Fruit fly (Drosophila melanogaster) whole organism, embryonic: Measurements from ENCODE around the gene CG17300.
A peak's percentile ranks its signal among the peaks of the same experiment; 100 is the strongest.

Experiments used
- Abd-B ChIP-seq: fragments of 200-800 bp; sonication (Bioruptor generic); optimal IDR thresholded peaks from 2 replicates; lab custom pipeline; 2018; ENCODE audit warnings: missing biosample characterization, mild to moderate bottlenecking, missing genetic modification characterization, moderate library complexity
- CG1024 ChIP-seq: fragments of 200-800 bp; sonication (Bioruptor generic); IDR thresholded peaks from 2 replicates; pipeline ENCODE4 v1.3.6; 2022; ENCODE audit warnings: missing biosample characterization, missing genetic modification characterization
- CG12659 ChIP-seq: fragments of 200-800 bp; sonication (Bioruptor generic); optimal IDR thresholded peaks from 3 replicates; lab custom pipeline; 2017; ENCODE audit warnings: mild to moderate bottlenecking, missing biosample characterization, missing genetic modification reagents, missing genetic modification characterization
- CG13894 ChIP-seq: fragments of 200-800 bp; sonication (Bioruptor generic); optimal IDR thresholded peaks from 3 replicates; lab custom pipeline; 2018; ENCODE audit warnings: missing biosample characterization, mild to moderate bottlenecking, missing genetic modification characterization, moderate library complexity
- CG17361 ChIP-seq: fragments of 200-800 bp; sonication (Bioruptor generic); IDR thresholded peaks from 3 replicates; pipeline ENCODE4 v1.3.6; 2022; ENCODE audit warnings: missing biosample characterization, missing genetic modification characterization
- CG2678 ChIP-seq: fragments of 200-800 bp; sonication (Bioruptor generic); optimal IDR thresholded peaks from 3 replicates; lab custom pipeline; 2019; ENCODE audit warnings: missing biosample characterization, mild to moderate bottlenecking, missing genetic modification characterization, moderate library complexity
- CG42726 ChIP-seq: fragments of 200-800 bp; sonication (Bioruptor generic); IDR thresholded peaks from 2 replicates; pipeline ENCODE4 v1.3.6; 2022; ENCODE audit warnings: missing biosample characterization, missing genetic modification characterization; ENCODE audit not compliant: partially characterized antibody
- CG5953 ChIP-seq: fragments of 200-800 bp; sonication (Bioruptor generic); IDR thresholded peaks from 2 replicates; pipeline ENCODE4 v1.3.6; 2022; ENCODE audit warnings: missing biosample characterization, missing genetic modification characterization
- CG6272 ChIP-seq: fragments of 200-800 bp; sonication (Bioruptor generic); IDR thresholded peaks from 2 replicates; pipeline ENCODE4 v1.3.6; 2022; ENCODE audit warnings: missing biosample characterization, missing genetic modification characterization
- CG6765 ChIP-seq: fragments of 200-800 bp; sonication (Bioruptor generic); optimal IDR thresholded peaks from 3 replicates; lab custom pipeline; 2017; ENCODE audit warnings: missing biosample characterization, mild to moderate bottlenecking, missing genetic modification characterization
- CG7745 ChIP-seq: fragments of 200-800 bp; sonication (Bioruptor generic); optimal IDR thresholded peaks from 2 replicates; lab custom pipeline; 2018; ENCODE audit warnings: missing biosample characterization, mild to moderate bottlenecking, missing genetic modification characterization, moderate library complexity
- CG9437 ChIP-seq: fragments of 200-800 bp; sonication (Bioruptor generic); optimal IDR thresholded peaks from 2 replicates; lab custom pipeline; 2018; ENCODE audit warnings: missing biosample characterization, mild to moderate bottlenecking, missing genetic modification characterization
- CG9609 ChIP-seq: fragments of 200-800 bp; sonication (Bioruptor generic); optimal IDR thresholded peaks from 3 replicates; lab custom pipeline; 2016; ENCODE audit warnings: missing biosample characterization, missing genetic modification characterization
- CkIIα-i1 ChIP-seq: fragments of 200-800 bp; sonication (Bioruptor generic); IDR thresholded peaks from 2 replicates; pipeline ENCODE4 v1.3.6; 2022; ENCODE audit warnings: missing biosample characterization, missing genetic modification characterization
- Dip2 ChIP-seq: fragments of 200-800 bp; sonication (Bioruptor generic); IDR thresholded peaks from 2 replicates; pipeline ENCODE4 v1.3.6; 2022; ENCODE audit warnings: missing biosample characterization, missing genetic modification characterization
- Hr39 ChIP-seq: fragments of >200 bp; optimal IDR thresholded peaks from 2 replicates; lab custom pipeline; 2017
- Hr78 ChIP-seq, 2 experiments: fragments of 200-800 bp in 1 of 2; fragments of >200 bp in 1 of 2; sonication (Bioruptor generic) in 1 of 2; optimal IDR thresholded peaks; 2 replicates each; lab custom pipeline; 2017 to 2019; ENCODE audit warnings: missing biosample characterization in 2 of 2, missing genetic modification characterization in 2 of 2, mild to moderate bottlenecking in 1 of 2, moderate library complexity in 1 of 2
- Kr ChIP-seq: fragments of 200-800 bp; sonication (Bioruptor generic); optimal IDR thresholded peaks from 2 replicates; lab custom pipeline; 2017; ENCODE audit warnings: missing biosample characterization, mild to moderate bottlenecking, missing genetic modification characterization
- Med ChIP-seq: fragments of 200-800 bp; sonication (Bioruptor generic); peaks from one replicate; lab custom pipeline; 2016; ENCODE audit warnings: missing biosample characterization, missing genetic modification characterization, mild to moderate bottlenecking, inconsistent platforms, moderate library complexity
- Sry-β ChIP-seq: fragments of 200-800 bp; sonication (Bioruptor generic); optimal IDR thresholded peaks from 2 replicates; lab custom pipeline; 2018; ENCODE audit warnings: missing biosample characterization, mild to moderate bottlenecking, missing genetic modification characterization, moderate library complexity
- YL-1 ChIP-seq: fragments of 200-800 bp; sonication (Bioruptor generic); optimal IDR thresholded peaks from 3 replicates; lab custom pipeline; 2017; ENCODE audit warnings: missing biosample characterization, mild to moderate bottlenecking, missing genetic modification characterization
- abd-A ChIP-seq: fragments of 200-800 bp; sonication (Bioruptor generic); optimal IDR thresholded peaks from 3 replicates; lab custom pipeline; 2019; ENCODE audit warnings: missing biosample characterization, mild to moderate bottlenecking, missing genetic modification characterization, moderate library complexity
- bbx ChIP-seq: fragments of 200-800 bp; sonication (Bioruptor generic); IDR thresholded peaks from 2 replicates; pipeline ENCODE4 v1.3.6; 2022; ENCODE audit warnings: missing biosample characterization, missing genetic modification characterization; ENCODE audit not compliant: partially characterized antibody
- danr ChIP-seq: fragments of 200-800 bp; sonication (Bioruptor generic); IDR thresholded peaks from 2 replicates; pipeline ENCODE4 v1.3.6; 2022; ENCODE audit warnings: missing biosample characterization, missing genetic modification characterization
- dimm ChIP-seq: fragments of 200-800 bp; sonication (Bioruptor generic); IDR thresholded peaks from 2 replicates; pipeline ENCODE4 v1.3.6; 2022; ENCODE audit warnings: missing biosample characterization, missing genetic modification characterization
- ems ChIP-seq: fragments of 200-800 bp; sonication (Bioruptor generic); optimal IDR thresholded peaks from 3 replicates; lab custom pipeline; 2016; ENCODE audit warnings: missing biosample characterization, missing genetic modification characterization
- gce ChIP-seq: fragments of 200-800 bp; sonication (Bioruptor generic); IDR thresholded peaks from 3 replicates; pipeline ENCODE4 v1.3.6; 2022; ENCODE audit warnings: missing biosample characterization, missing genetic modification characterization
- grau ChIP-seq: fragments of 200-800 bp; optimal IDR thresholded peaks from 3 replicates; lab custom pipeline; 2019; ENCODE audit warnings: missing biosample characterization, mild to moderate bottlenecking, missing genetic modification characterization, moderate library complexity
- ham ChIP-seq: fragments of 200-800 bp; sonication (Bioruptor generic); IDR thresholded peaks from 2 replicates; pipeline ENCODE4 v1.3.6; 2022; ENCODE audit warnings: missing biosample characterization, missing genetic modification characterization
- hb ChIP-seq: fragments of 200-800 bp; sonication (Bioruptor generic); IDR thresholded peaks from 3 replicates; pipeline ENCODE4 v1.3.6; 2022; ENCODE audit warnings: missing biosample characterization, missing genetic modification characterization; ENCODE audit not compliant: partially characterized antibody
- her ChIP-seq: fragments of 200-800 bp; sonication (Bioruptor generic); optimal IDR thresholded peaks from 2 replicates; lab custom pipeline; 2016; ENCODE audit warnings: missing biosample characterization, missing genetic modification characterization
- kni ChIP-seq: fragments of 200-800 bp; sonication (Bioruptor generic); optimal IDR thresholded peaks from 3 replicates; lab custom pipeline; 2017; ENCODE audit warnings: mild to moderate bottlenecking, missing biosample characterization, missing genetic modification reagents, missing genetic modification characterization
- lab ChIP-seq: fragments of 200-800 bp; sonication (Bioruptor generic); optimal IDR thresholded peaks from 3 replicates; lab custom pipeline; 2017; ENCODE audit warnings: missing biosample characterization, missing genetic modification characterization, mild to moderate bottlenecking, moderate library complexity, missing genetic modification reagents
- lilli ChIP-seq: fragments of 200-800 bp; sonication (Bioruptor generic); optimal IDR thresholded peaks from 3 replicates; lab custom pipeline; 2016; ENCODE audit warnings: missing biosample characterization, missing genetic modification characterization
- lola ChIP-seq, 3 experiments: fragments of >200 bp in 2 of 3; fragments of 200-800 bp in 1 of 3; sonication (Bioruptor generic) in 1 of 3; optimal IDR thresholded peaks; 2 replicates each; lab custom pipeline; 2017 to 2019; ENCODE audit warnings: missing biosample characterization in 3 of 3, missing genetic modification characterization in 3 of 3, mild to moderate bottlenecking in 1 of 3, moderate library complexity in 1 of 3
- mam ChIP-seq: fragments of 200-800 bp; sonication (Bioruptor generic); optimal IDR thresholded peaks from 3 replicates; lab custom pipeline; 2016; ENCODE audit warnings: missing biosample characterization, missing genetic modification characterization
- nau ChIP-seq: fragments of 200-800 bp; sonication (Bioruptor generic); optimal IDR thresholded peaks from 3 replicates; lab custom pipeline; 2017; ENCODE audit warnings: missing biosample characterization, mild to moderate bottlenecking, missing genetic modification characterization, missing genetic modification reagents
- nerfin-1 ChIP-seq: fragments of 200-800 bp; sonication (Bioruptor generic); optimal IDR thresholded peaks from 3 replicates; lab custom pipeline; 2019; ENCODE audit warnings: missing biosample characterization, mild to moderate bottlenecking, missing genetic modification characterization, moderate library complexity
- pros ChIP-seq: fragments of 200-800 bp; sonication (Bioruptor generic); optimal IDR thresholded peaks from 3 replicates; lab custom pipeline; 2019; ENCODE audit warnings: missing biosample characterization, mild to moderate bottlenecking, missing genetic modification characterization, moderate library complexity
- repo ChIP-seq: fragments of 200-800 bp; sonication (Bioruptor generic); optimal IDR thresholded peaks from 2 replicates; lab custom pipeline; 2016; ENCODE audit warnings: missing biosample characterization, missing genetic modification characterization
- scrt ChIP-seq: fragments of 200-800 bp; sonication (Bioruptor generic); optimal IDR thresholded peaks from 2 replicates; lab custom pipeline; 2018; ENCODE audit warnings: missing biosample characterization, mild to moderate bottlenecking, missing genetic modification characterization, moderate library complexity
- sens ChIP-seq: fragments of 200-800 bp; sonication (Bioruptor generic); peaks from one replicate; lab custom pipeline; 2016; ENCODE audit warnings: missing biosample characterization, missing genetic modification characterization
- slou ChIP-seq: fragments of 200-800 bp; sonication (Bioruptor generic); optimal IDR thresholded peaks from 3 replicates; lab custom pipeline; 2016; ENCODE audit warnings: missing biosample characterization, missing genetic modification characterization
- slp2 ChIP-seq: fragments of 200-800 bp; sonication (Bioruptor generic); optimal IDR thresholded peaks from 2 replicates; lab custom pipeline; 2016; ENCODE audit warnings: missing biosample characterization, missing genetic modification characterization
- ttk ChIP-seq: fragments of 200-800 bp; sonication (Bioruptor generic); IDR thresholded peaks from 2 replicates; pipeline ENCODE4 v2.1.2; 2022; ENCODE audit warnings: missing biosample characterization, missing genetic modification characterization
- twi ChIP-seq: fragments of 200-800 bp; optimal IDR thresholded peaks from 2 replicates; lab custom pipeline; 2019; ENCODE audit warnings: missing biosample characterization, mild to moderate bottlenecking, missing genetic modification characterization, moderate library complexity
- zen ChIP-seq: fragments of 200-800 bp; sonication (Bioruptor generic); optimal IDR thresholded peaks from 3 replicates; lab custom pipeline; 2018; ENCODE audit warnings: missing biosample characterization, mild to moderate bottlenecking, missing genetic modification characterization, moderate library complexity

The CG17300 gene

dm6 chr3L:13087189-13087588, at the start of gene CG17300:
Gene CG17300 (minus strand): TSS chr3L:13087289.
- TF ChIP-seq CG9609 (GFP tag; lab: Kevin White, UChicago) (no peak), CG42726 (no peak), slou (no peak), CG17361 (GFP tag; lab: Robert Waterston, UW) (no peak), CG7745 (tag; lab: Kevin White, UChicago) (no peak)

DNA sequence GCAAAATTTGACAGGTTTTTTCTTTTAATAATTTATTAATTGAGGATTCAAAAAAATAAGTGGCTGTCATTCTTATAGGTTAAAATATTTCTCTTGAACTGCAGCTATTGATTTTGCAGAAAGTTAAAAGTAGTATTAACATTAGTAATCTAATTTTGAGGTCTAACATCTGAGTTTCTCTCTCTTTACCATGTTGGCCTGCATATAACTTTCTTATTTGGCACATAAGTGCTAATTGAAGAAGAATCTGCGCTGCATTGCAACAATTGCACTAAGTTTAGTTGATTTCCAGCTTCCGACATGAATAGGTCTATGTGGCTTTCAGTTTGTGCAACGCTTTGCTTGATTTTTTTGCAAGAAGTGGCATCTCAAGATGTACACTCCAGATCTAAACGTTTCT, 48.9 kb upstream of the CG17300 start, which contains the start of gene CG33262:
Gene CG33262 (plus strand): TSS at position 301 of the 400 bp plus-strand sequence.
- TF ChIP-seq slp2 (GFP tag; lab: Kevin White, UChicago): no peak
- no peak for TF ChIP-seq CG6272 (GFP tag; lab: Robert Waterston, UW)
- TF ChIP-seq scrt (GFP tag; lab: Kevin White, UChicago): no peak
- TF ChIP-seq zen (tag; lab: Kevin White, UChicago): no peak
- TF ChIP-seq YL-1 (GFP tag; lab: Kevin White, UChicago): no peak
- no peak for TF ChIP-seq lola (GFP tag; optimal IDR thresholded peaks at IDR 0.05; lab: Kevin White, UChicago)
- no peak for TF ChIP-seq Hr78 (GFP tag; optimal IDR thresholded peaks at IDR 0.05; lab: Kevin White, UChicago)
- no peak for TF ChIP-seq ems (GFP tag; lab: Kevin White, UChicago)
- no peak for TF ChIP-seq Abd-B (GFP tag; lab: Kevin White, UChicago)
- TF ChIP-seq CG2678 (tag; lab: Kevin White, UChicago): no peak
- no peak for TF ChIP-seq CkIIα-i1
- no peak for TF ChIP-seq CG5953
- TF ChIP-seq ham (GFP tag; lab: Robert Waterston, UW): no peak
- no peak for TF ChIP-seq gce (GFP tag; lab: Robert Waterston, UW)

- TF ChIP-seq Sry-β (peak; percentile 77), CG12659 (GFP tag; lab: Kevin White, UChicago) (no peak), bbx (no peak), twi (tag; lab: Kevin White, UChicago) (peak; percentile 50), CG9437 (GFP tag; lab: Kevin White, UChicago) (no peak), grau (no peak), sens (GFP tag; lab: Kevin White, UChicago) (peak; percentile 57), Med (peak; percentile 38)
Observed at dm6 chr3L:13135382-13135928, 48.4 kb upstream of the CG17300 start.

- no peak for TF ChIP-seq repo
- peak; percentile 22 for TF ChIP-seq pros
- TF ChIP-seq dimm (GFP tag; lab: Robert Waterston, UW): no peak
- no peak for TF ChIP-seq CG6765 (GFP tag; lab: Kevin White, UChicago)
- TF ChIP-seq Hr39 (lab: Kevin White, UChicago): peak; percentile 33
- TF ChIP-seq mam (GFP tag; lab: Kevin White, UChicago): no peak
- TF ChIP-seq CG1024: no peak
- no peak for TF ChIP-seq Dip2 (GFP tag; lab: Robert Waterston, UW)
- TF ChIP-seq hb (GFP tag; lab: Robert Waterston, UW): no peak
- TF ChIP-seq nerfin-1 (tag; lab: Kevin White, UChicago): peak; percentile 14
- peak; percentile 46 for TF ChIP-seq Kr (GFP tag; lab: Kevin White, UChicago)
- TF ChIP-seq ttk (GFP tag; lab: Robert Waterston, UW): 0 out of 2 replicates have a peak, but pooled peaks have one; percentile 16
- TF ChIP-seq nau (GFP tag; lab: Kevin White, UChicago): peak; percentile 11
- TF ChIP-seq kni: peak; percentile 52
- TF ChIP-seq danr (GFP tag; lab: Robert Waterston, UW): no peak
- no peak for TF ChIP-seq lab (GFP tag; lab: Kevin White, UChicago)
- TF ChIP-seq lilli (GFP tag; lab: Kevin White, UChicago): no peak
- TF ChIP-seq her (GFP tag; lab: Kevin White, UChicago): no peak
- TF ChIP-seq CG13894 (tag; lab: Kevin White, UChicago): peak; percentile 16
- peak; percentile 41 for TF ChIP-seq abd-A (tag; lab: Kevin White, UChicago)
Observed at dm6 chr3L:13134906-13135305, 47.8 kb upstream of the CG17300 start.
